Worm (Caenorhabditis elegans) whole organism, L1 larva: ENCODE measurements around the gene deg-1.

Experiments used
- C04F5.9 ChIP-seq: sonication (generic microtip); optimal IDR thresholded peaks from 2 replicates; lab custom pipeline; 2016; ENCODE audit warnings: missing genetic modification characterization, missing compliant biosample characterization
- C16A3.4 ChIP-seq: fragments of 150-350 bp; optimal IDR thresholded peaks from 2 replicates; lab custom pipeline; 2014; ENCODE audit warnings: missing biosample characterization, missing genetic modification characterization
- Y116A8C.19 ChIP-seq: sonication (generic microtip); optimal IDR thresholded peaks from 2 replicates; lab custom pipeline; 2016; ENCODE audit warnings: missing compliant biosample characterization, missing genetic modification characterization, borderline replicate concordance
- alr-1 ChIP-seq: fragments of 200-800 bp; sonication (Bioruptor generic); optimal IDR thresholded peaks from 2 replicates; lab custom pipeline; 2018; ENCODE audit warnings: borderline replicate concordance, mild to moderate bottlenecking, missing genetic modification characterization, missing compliant biosample characterization
- ama-1 ChIP-seq: fragments of 150-350 bp; optimal IDR thresholded peaks from 2 replicates; lab custom pipeline; 2014
- blmp-1 ChIP-seq: fragments of 150-350 bp; optimal IDR thresholded peaks from 2 replicates; lab custom pipeline; 2014; ENCODE audit warnings: missing biosample characterization, missing genetic modification characterization
- ceh-63 ChIP-seq: fragments of 200-800 bp; sonication (Bioruptor generic); optimal IDR thresholded peaks from 2 replicates; lab custom pipeline; 2018; ENCODE audit warnings: mild to moderate bottlenecking, missing genetic modification characterization, missing compliant biosample characterization
- ceh-82 ChIP-seq, 3 experiments: fragments of 150-350 bp in 1 of 3; sonication (generic microtip) in 2 of 3; optimal IDR thresholded peaks; 2 replicates each; lab custom pipeline; 2014 to 2017; ENCODE audit warnings: missing biosample characterization in 3 of 3, missing genetic modification characterization in 3 of 3
- ceh-90 ChIP-seq: sonication (generic microtip); optimal IDR thresholded peaks from 2 replicates; lab custom pipeline; 2016; ENCODE audit warnings: missing genetic modification characterization, missing compliant biosample characterization
- efl-1 ChIP-seq, 4 experiments: fragments of 150-350 bp; optimal IDR thresholded peaks in 3 of 4; peaks in 1 of 4; 1 replicate in 1 of 4; 2 replicates in 3 of 4; lab custom pipeline; 2014; ENCODE audit warnings: missing biosample characterization in 2 of 4, missing genetic modification characterization in 2 of 4, missing genetic modification reagents in 2 of 4
- egl-27 ChIP-seq, 2 experiments: fragments of 150-350 bp in 1 of 2; sonication (generic microtip); optimal IDR thresholded peaks; 3 replicates each; lab custom pipeline; 2017 to 2018; ENCODE audit warnings: missing biosample characterization in 2 of 2, missing genetic modification characterization in 2 of 2, missing genetic modification reagents in 2 of 2
- elt-3 ChIP-seq, 6 experiments: fragments of 150-350 bp in 1 of 6; sonication (generic microtip); optimal IDR thresholded peaks; 2 replicates each; lab custom pipeline; 2017 to 2018; ENCODE audit warnings: missing biosample characterization in 6 of 6, missing genetic modification characterization in 6 of 6, inconsistent platforms in 1 of 6
- ets-5 ChIP-seq: fragments of 200-800 bp; sonication (Bioruptor generic); IDR thresholded peaks from 2 replicates; pipeline ENCODE4 v1.3.6; 2022; ENCODE audit warnings: missing genetic modification characterization, missing compliant biosample characterization
- fkh-4 ChIP-seq: sonication (generic microtip); optimal IDR thresholded peaks from 2 replicates; lab custom pipeline; 2016; ENCODE audit warnings: missing compliant biosample characterization, missing genetic modification characterization, borderline replicate concordance
- fos-1 ChIP-seq: fragments of 150-350 bp; optimal IDR thresholded peaks from 2 replicates; lab custom pipeline; 2014; ENCODE audit warnings: missing biosample characterization, missing genetic modification characterization
- grh-1 ChIP-seq: fragments of 200-800 bp; sonication (Bioruptor generic); IDR thresholded peaks from 2 replicates; pipeline ENCODE4 v1.3.6; 2022; ENCODE audit warnings: missing genetic modification reagents, missing genetic modification characterization, missing compliant biosample characterization
- hlh-4 ChIP-seq: sonication (generic microtip); optimal IDR thresholded peaks from 2 replicates; lab custom pipeline; 2016; ENCODE audit warnings: mild to moderate bottlenecking, missing genetic modification characterization, missing compliant biosample characterization
- hpl-2 ChIP-seq: fragments of 150-350 bp; optimal IDR thresholded peaks from 2 replicates; lab custom pipeline; 2014; ENCODE audit warnings: missing biosample characterization, missing genetic modification reagents, missing genetic modification characterization
- jun-1 ChIP-seq: fragments of 150-350 bp; optimal IDR thresholded peaks from 2 replicates; lab custom pipeline; 2014; ENCODE audit warnings: missing biosample characterization, missing genetic modification reagents, missing genetic modification characterization
- lin-14 ChIP-seq: fragments of 200-800 bp; sonication (Bioruptor generic); optimal IDR thresholded peaks from 2 replicates; lab custom pipeline; 2018; ENCODE audit warnings: mild to moderate bottlenecking, missing genetic modification characterization, moderate library complexity, missing compliant biosample characterization
- lin-15B ChIP-seq: fragments of 150-350 bp; sonication (generic microtip); optimal IDR thresholded peaks from 3 replicates; lab custom pipeline; 2014; ENCODE audit warnings: missing biosample characterization, missing genetic modification characterization
- lsy-2 ChIP-seq, 2 experiments: fragments of 150-350 bp; optimal IDR thresholded peaks; 2 replicates each; lab custom pipeline; 2014; ENCODE audit warnings: missing biosample characterization in 2 of 2, missing genetic modification characterization in 2 of 2
- mab-9 ChIP-seq: fragments of 200-800 bp; sonication (Bioruptor generic); IDR thresholded peaks from 2 replicates; pipeline ENCODE4 v1.3.6; 2022; ENCODE audit warnings: missing genetic modification reagents, missing genetic modification characterization, missing compliant biosample characterization
- mef-2 ChIP-seq: fragments of 150-350 bp; optimal IDR thresholded peaks from 2 replicates; lab custom pipeline; 2014; ENCODE audit warnings: missing biosample characterization, missing genetic modification characterization
- nhr-20 ChIP-seq: sonication (generic microtip); optimal IDR thresholded peaks from 2 replicates; lab custom pipeline; 2016; ENCODE audit warnings: mild to moderate bottlenecking, missing genetic modification characterization, missing compliant biosample characterization
- nhr-237 ChIP-seq: fragments of 150-350 bp; optimal IDR thresholded peaks from 2 replicates; lab custom pipeline; 2014; ENCODE audit warnings: missing biosample characterization, missing genetic modification characterization
- nhr-47 ChIP-seq: sonication (generic microtip); optimal IDR thresholded peaks from 2 replicates; lab custom pipeline; 2016; ENCODE audit warnings: mild to moderate bottlenecking, missing genetic modification characterization, moderate library complexity, missing compliant biosample characterization
- nhr-71 ChIP-seq: sonication (generic microtip); optimal IDR thresholded peaks from 2 replicates; lab custom pipeline; 2016; ENCODE audit warnings: mild to moderate bottlenecking, missing genetic modification characterization, moderate library complexity, missing compliant biosample characterization
- nhr-85 ChIP-seq: sonication (generic microtip); peaks from one replicate; lab custom pipeline; 2016; ENCODE audit warnings: missing genetic modification characterization, inconsistent platforms, missing compliant biosample characterization
- pax-3 ChIP-seq: fragments of 200-800 bp; sonication (Bioruptor generic); optimal IDR thresholded peaks from 2 replicates; lab custom pipeline; 2018; ENCODE audit warnings: mild to moderate bottlenecking, missing genetic modification characterization, moderate library complexity, missing compliant biosample characterization
- snpc-4 ChIP-seq: fragments of 150-350 bp; optimal IDR thresholded peaks from 2 replicates; lab custom pipeline; 2014; ENCODE audit warnings: missing biosample characterization, missing genetic modification characterization
- snu-23 ChIP-seq: sonication (generic microtip); optimal IDR thresholded peaks from 2 replicates; lab custom pipeline; 2016; ENCODE audit warnings: missing genetic modification characterization, missing compliant biosample characterization
- sup-37 ChIP-seq: fragments of 200-800 bp; sonication (Bioruptor generic); optimal IDR thresholded peaks from 2 replicates; lab custom pipeline; 2018; ENCODE audit warnings: mild to moderate bottlenecking, missing genetic modification characterization, missing compliant biosample characterization
- unc-62 ChIP-seq: fragments of 150-350 bp; optimal IDR thresholded peaks from 2 replicates; lab custom pipeline; 2014; ENCODE audit warnings: missing biosample characterization, missing genetic modification reagents, missing genetic modification characterization
- unc-86 ChIP-seq: sonication (generic microtip); optimal IDR thresholded peaks from 2 replicates; lab custom pipeline; 2016; ENCODE audit warnings: missing genetic modification characterization, missing compliant biosample characterization
- unc-98 ChIP-seq: fragments of 200-800 bp; sonication (Bioruptor generic); IDR thresholded peaks from 2 replicates; pipeline ENCODE4 v1.3.6; 2022; ENCODE audit warnings: missing genetic modification characterization, missing compliant biosample characterization
- vab-15 ChIP-seq: sonication (generic microtip); optimal IDR thresholded peaks from 2 replicates; lab custom pipeline; 2017; ENCODE audit warnings: missing genotype, mild to moderate bottlenecking, missing genetic modification characterization, missing compliant biosample characterization
- xbp-1 ChIP-seq: sonication (generic microtip); optimal IDR thresholded peaks from 2 replicates; lab custom pipeline; 2016; ENCODE audit warnings: missing genetic modification characterization, missing compliant biosample characterization
- zag-1 ChIP-seq: fragments of 150-350 bp; optimal IDR thresholded peaks from 2 replicates; lab custom pipeline; 2014; ENCODE audit warnings: missing biosample characterization, missing genetic modification characterization
- ztf-11 ChIP-seq, 2 experiments: sonication (generic microtip); optimal IDR thresholded peaks; 2 replicates each; lab custom pipeline; 2016 to 2017; ENCODE audit warnings: missing genetic modification characterization in 2 of 2, missing biosample characterization in 1 of 2, missing compliant biosample characterization in 1 of 2
- ztf-4 ChIP-seq: fragments of 150-350 bp; optimal IDR thresholded peaks from 2 replicates; lab custom pipeline; 2014; ENCODE audit warnings: missing biosample characterization, missing genetic modification characterization

The deg-1 gene

DNA sequence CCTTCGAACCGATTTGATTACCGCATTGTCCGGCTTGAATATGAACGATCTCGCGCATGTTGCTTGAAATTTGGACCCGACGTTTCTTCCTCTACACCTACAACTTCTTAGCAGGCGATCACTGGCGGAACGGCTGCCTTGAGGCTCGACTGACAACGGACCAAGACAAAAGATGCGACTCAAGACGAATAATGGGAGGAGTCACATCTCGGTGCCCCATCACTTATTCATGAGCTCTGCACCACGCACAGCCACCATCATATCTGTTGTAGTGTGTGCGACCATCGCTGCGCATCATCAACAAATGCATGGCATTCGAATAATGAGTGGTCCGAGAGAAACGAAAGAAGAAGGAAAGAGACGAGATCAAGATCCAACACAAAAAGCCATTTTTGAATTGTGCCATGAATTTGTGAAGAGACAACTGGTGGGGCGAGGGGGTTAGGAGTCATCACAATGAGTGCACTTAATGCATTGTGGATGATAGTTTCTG is 23.7 kb downstream of the deg-1 start, which contains the start of gene mec-7:
Gene mec-7, minus strand, starts transcription at position 181 of the 493 bp plus-strand sequence.
- TF ChIP-seq lin-14 (GFP tag; lab: Kevin White, UChicago) (peak; percentile 9), vab-15 (tag; lab: Kevin White, UChicago) (no peak), unc-86 (tag; lab: Kevin White, UChicago) (peak; percentile 64), nhr-47 (tag; lab: Kevin White, UChicago) (no peak), C04F5.9 (tag; lab: Kevin White, UChicago) (no peak)

DNA sequence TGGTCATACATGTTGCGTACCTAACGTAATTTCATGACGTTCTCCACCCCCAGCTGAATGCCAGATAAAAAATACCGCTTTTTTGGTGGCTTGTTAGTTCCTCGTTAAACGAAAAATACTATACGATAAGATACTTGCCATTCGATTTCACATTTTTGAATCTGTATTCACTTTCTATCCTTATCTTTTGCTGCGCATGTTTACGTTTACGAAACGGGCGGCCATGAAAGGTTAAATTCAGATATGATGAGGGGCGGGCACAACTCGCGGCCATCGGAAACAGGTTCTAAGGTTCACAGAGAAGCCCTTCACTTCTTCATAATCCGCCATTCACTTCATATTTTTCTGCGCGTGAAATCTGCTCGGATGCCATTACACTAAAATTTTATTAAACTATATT is 25.9 kb downstream of the deg-1 start:
- TF ChIP-seq ztf-4 (tag; lab: Kevin White, UChicago) = no peak
- no peak for TF ChIP-seq ceh-82 (tag; optimal IDR thresholded peaks at IDR 0.05; lab: Kevin White, UChicago)
- TF ChIP-seq grh-1 (GFP tag; lab: Robert Waterston, UW) = peak; percentile 27; the same call in 1 of the 2 replicates
- no peak for TF ChIP-seq efl-1 (optimal IDR thresholded peaks at IDR 0.05; lab: Kevin White, UChicago)
- peak in 1 of 2 experiments; percentile 59 for TF ChIP-seq efl-1 (GFP tag; optimal IDR thresholded peaks at IDR 0.05 in 1 of 2; lab: Kevin White, UChicago)
- TF ChIP-seq lin-15B (tag; lab: Kevin White, UChicago) = no peak
- peak; percentile 88 for TF ChIP-seq blmp-1
- no peak for TF ChIP-seq fkh-4
- TF ChIP-seq Y116A8C.19 (tag; lab: Kevin White, UChicago) = no peak
- TF ChIP-seq lin-14 (GFP tag; lab: Kevin White, UChicago) = peak; percentile 4
- no peak for TF ChIP-seq snpc-4 (tag; lab: Kevin White, UChicago)
- peak in 1 of 6 experiments; percentile 17 for TF ChIP-seq elt-3 (tag; optimal IDR thresholded peaks at IDR 0.05; lab: Kevin White, UChicago)
- TF ChIP-seq alr-1 = no peak
- TF ChIP-seq sup-37 = no peak
- TF ChIP-seq, all 84 proteins: peak for 5

DNA sequence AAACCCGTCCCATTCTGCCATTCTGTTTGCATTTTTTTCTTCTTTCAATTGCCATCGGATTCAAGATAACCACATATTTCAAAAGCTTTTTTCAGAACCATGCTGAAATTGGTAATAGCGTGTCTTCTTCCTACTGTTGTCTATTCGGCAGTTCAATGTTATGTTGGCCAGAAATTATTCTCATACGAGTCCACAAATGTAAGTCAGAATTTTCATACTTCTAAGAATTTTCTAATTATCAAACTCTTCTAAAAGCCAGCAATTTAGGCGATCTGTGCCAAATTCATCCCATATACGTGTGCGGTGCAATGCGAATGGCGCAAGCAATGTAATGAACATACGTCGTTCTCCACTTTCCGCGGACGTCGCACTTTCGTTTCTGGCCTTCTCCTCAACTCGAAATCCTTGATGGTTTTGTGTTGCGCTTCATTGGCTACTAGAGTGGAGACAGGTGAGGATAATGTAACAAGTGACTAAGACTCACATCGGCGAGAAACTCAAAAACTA is 26.7 kb downstream of the deg-1 start, which contains the start of gene ZK154.1:
Gene ZK154.1, plus strand, starts transcription at position 51 of the 507 bp plus-strand sequence.
- no peak for TF ChIP-seq fkh-4
- TF ChIP-seq hlh-4 = no peak
- no peak for TF ChIP-seq nhr-71
- TF ChIP-seq ets-5 (GFP tag; lab: Robert Waterston, UW) = no peak

DNA sequence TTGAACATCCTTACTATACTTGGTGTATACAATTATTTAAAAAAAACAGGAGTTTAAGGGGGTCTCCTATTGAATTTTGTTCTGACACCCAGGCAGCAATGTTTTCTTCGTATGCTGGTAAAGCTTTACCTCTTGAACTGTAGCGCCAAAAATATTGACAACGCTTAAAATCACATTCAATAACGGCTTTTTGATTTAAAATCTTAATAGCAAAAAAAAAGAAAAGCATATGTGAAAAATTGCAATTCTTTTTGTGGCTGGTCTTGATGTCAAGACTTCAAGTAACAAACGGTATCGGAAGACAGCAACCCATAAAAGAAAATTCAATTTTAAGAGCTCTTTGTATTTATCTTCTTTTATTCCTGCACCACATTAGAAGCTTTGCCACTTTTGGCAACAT is 29.0 kb downstream of the deg-1 start:
- no peak for TF ChIP-seq mef-2
- TF ChIP-seq grh-1 (GFP tag; lab: Robert Waterston, UW) = no peak

DNA sequence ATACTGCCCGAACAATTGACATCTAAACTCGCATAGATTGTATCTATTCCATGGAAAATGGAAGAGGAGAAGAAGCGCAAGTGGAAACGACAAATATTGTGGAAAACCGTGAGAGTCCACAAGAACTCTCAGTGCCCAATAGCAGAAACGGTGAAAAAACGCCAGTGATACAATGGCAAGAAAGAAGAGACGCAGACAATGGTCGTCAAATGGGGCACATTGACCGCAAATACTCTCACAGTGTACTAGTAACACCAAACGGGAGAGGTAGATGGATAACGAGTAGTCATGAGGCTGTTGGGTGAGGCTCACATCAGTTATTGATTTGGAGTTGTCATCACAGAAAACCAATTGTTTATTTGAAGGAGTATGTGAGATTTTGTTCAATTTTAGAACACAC is 29.5 kb downstream of the deg-1 start, which contains the start of gene ZK154.4:
Gene ZK154.4, minus strand, starts transcription at position 27 of the 400 bp plus-strand sequence.
- TF ChIP-seq ama-1 (lab: Kevin White, UChicago) (no peak), C04F5.9 (tag; lab: Kevin White, UChicago) (no peak), vab-15 (tag; lab: Kevin White, UChicago) (no peak), ceh-82 (tag; optimal IDR thresholded peaks at IDR 0.05; lab: Kevin White, UChicago) (peak in 2 of 3 experiments; percentile 1 to 58), ceh-63 (no peak), jun-1 (tag; lab: Kevin White, UChicago) (no peak), mab-9 (GFP tag; lab: Robert Waterston, UW) (no peak), egl-27 (tag; optimal IDR thresholded peaks at IDR 0.05; lab: Kevin White, UChicago) (no peak), ztf-11 (tag; optimal IDR thresholded peaks at IDR 0.05; lab: Kevin White, UChicago) (no peak), fkh-4 (no peak), grh-1 (GFP tag; lab: Robert Waterston, UW) (no peak), unc-62 (GFP tag; lab: Kevin White, UChicago) (no peak), unc-86 (tag; lab: Kevin White, UChicago) (peak; percentile 17), nhr-85 (peak; percentile 23), hpl-2 (peak; percentile 4), efl-1 (optimal IDR thresholded peaks at IDR 0.05; lab: Kevin White, UChicago) (peak; percentile 41 to 62), efl-1 (GFP tag; optimal IDR thresholded peaks at IDR 0.05 in 1 of 2; lab: Kevin White, UChicago) (peak; percentile 63 to 92), nhr-20 (peak; percentile 68), zag-1 (tag; lab: Kevin White, UChicago) (no peak), alr-1 (no peak), pax-3 (tag; lab: Kevin White, UChicago) (no peak), unc-98 (GFP tag; lab: Robert Waterston, UW) (no peak), ztf-4 (tag; lab: Kevin White, UChicago) (peak; percentile 42), lsy-2 (tag; optimal IDR thresholded peaks at IDR 0.05; lab: Kevin White, UChicago) (peak; percentile 42 to 73), elt-3 (tag; optimal IDR thresholded peaks at IDR 0.05; lab: Kevin White, UChicago) (no peak), xbp-1 (tag; lab: Kevin White, UChicago) (peak; percentile 66), mef-2 (peak; percentile 8), snu-23 (GFP tag; lab: Kevin White, UChicago) (peak; percentile 75), fos-1 (tag; lab: Kevin White, UChicago) (no peak), nhr-237 (tag; lab: Kevin White, UChicago) (no peak), C16A3.4 (peak; percentile 73), lin-14 (GFP tag; lab: Kevin White, UChicago) (peak; percentile 75), ceh-90 (tag; lab: Kevin White, UChicago) (no peak)
